Worm (Caenorhabditis elegans) whole organism, mixed stage, embryonic: Measurements from ENCODE around the gene ZK1240.8.

Experiments
- bed-3 ChIP-seq: fragments of 200-800 bp; sonication (Bioruptor generic); optimal IDR thresholded peaks from 3 replicates; lab custom pipeline; 2018; ENCODE audit warnings: mild to moderate bottlenecking, missing genetic modification characterization, moderate library complexity, missing compliant biosample characterization
- ceh-83 ChIP-seq: fragments of 200-800 bp; sonication (Bioruptor generic); optimal IDR thresholded peaks from 2 replicates; lab custom pipeline; 2018; ENCODE audit warnings: mild to moderate bottlenecking, missing genetic modification characterization, missing compliant biosample characterization
- lin-13 ChIP-seq: fragments of 150-350 bp; optimal IDR thresholded peaks from 2 replicates; lab custom pipeline; 2014; ENCODE audit warnings: missing biosample characterization, missing genetic modification characterization
- lin-32 ChIP-seq: fragments of 200-800 bp; sonication (Bioruptor generic); optimal IDR thresholded peaks from 2 replicates; lab custom pipeline; 2018; ENCODE audit warnings: mild to moderate bottlenecking, missing genetic modification characterization, missing compliant biosample characterization
- nhr-76 ChIP-seq: sonication (generic microtip); optimal IDR thresholded peaks from 2 replicates; lab custom pipeline; 2017; ENCODE audit warnings: missing biosample characterization, missing genetic modification characterization
- unc-120 ChIP-seq: sonication (generic microtip); optimal IDR thresholded peaks from 2 replicates; lab custom pipeline; 2017; ENCODE audit warnings: missing genetic modification characterization, missing compliant biosample characterization; ENCODE audit not compliant: poor library complexity, severe bottlenecking
- ztf-11 ChIP-seq: fragments of 150-350 bp; optimal IDR thresholded peaks from 2 replicates; lab custom pipeline; 2014; ENCODE audit warnings: missing biosample characterization, missing genetic modification characterization

ce11 chrII:2306741-2307140 is 22.1 kb downstream of the ZK1240.8 start, which contains the start of gene B0281.3:
- TF ChIP-seq ztf-11 (tag; lab: Kevin White, UChicago) (no peak), bed-3 (no peak), lin-32 (GFP tag; lab: Kevin White, UChicago) (no peak), lin-13 (tag; lab: Kevin White, UChicago) (no peak), nhr-76 (no peak), ceh-83 (GFP tag; lab: Kevin White, UChicago) (no peak), unc-120 (tag; lab: Kevin White, UChicago) (no peak)
